Fruit fly (Drosophila melanogaster) whole organism, embryonic: ENCODE measurements around the gene Wee1.

ENCODE experiments used
- Atf-2 ChIP-seq: fragments of 200-800 bp; sonication (Bioruptor generic); optimal IDR thresholded peaks from 2 replicates; lab custom pipeline; 2016; ENCODE audit warnings: missing biosample characterization, missing genetic modification characterization
- CG10431 ChIP-seq: fragments of 200-800 bp; sonication (Bioruptor generic); optimal IDR thresholded peaks from 3 replicates; lab custom pipeline; 2018; ENCODE audit warnings: missing biosample characterization, mild to moderate bottlenecking, missing genetic modification characterization
- CG10543 ChIP-seq: fragments of 200-800 bp; sonication (Bioruptor generic); optimal IDR thresholded peaks from 3 replicates; lab custom pipeline; 2017; ENCODE audit warnings: missing biosample characterization, mild to moderate bottlenecking, missing genetic modification characterization, moderate library complexity
- CG10565 ChIP-seq: fragments of 200-800 bp; sonication (Bioruptor generic); optimal IDR thresholded peaks from 3 replicates; lab custom pipeline; 2016; ENCODE audit warnings: missing biosample characterization, mild to moderate bottlenecking, missing genetic modification characterization
- CG10654 ChIP-seq: fragments of 200-800 bp; sonication (Bioruptor generic); optimal IDR thresholded peaks from 2 replicates; lab custom pipeline; 2016; ENCODE audit warnings: missing biosample characterization, missing genetic modification characterization
- CG12104 ChIP-seq: fragments of 200-800 bp; sonication (Bioruptor generic); optimal IDR thresholded peaks from 3 replicates; lab custom pipeline; 2016; ENCODE audit warnings: missing biosample characterization, missing genetic modification characterization
- CG12942 ChIP-seq: fragments of 200-800 bp; sonication (Bioruptor generic); optimal IDR thresholded peaks from 3 replicates; lab custom pipeline; 2016; ENCODE audit warnings: missing biosample characterization, missing genetic modification characterization
- CG13296 ChIP-seq: fragments of 200-800 bp; sonication (Bioruptor generic); optimal IDR thresholded peaks from 3 replicates; lab custom pipeline; 2018; ENCODE audit warnings: missing biosample characterization, mild to moderate bottlenecking, missing genetic modification characterization
- CG1529 ChIP-seq: fragments of 200-800 bp; sonication (Bioruptor generic); optimal IDR thresholded peaks from 3 replicates; lab custom pipeline; 2018; ENCODE audit warnings: missing biosample characterization, missing genetic modification characterization
- CG16779 ChIP-seq: fragments of 200-800 bp; sonication (Bioruptor generic); IDR thresholded peaks from 2 replicates; pipeline ENCODE4 v1.3.6; 2022; ENCODE audit warnings: missing biosample characterization, missing genetic modification characterization
- CG1792 ChIP-seq: fragments of 200-800 bp; sonication (Bioruptor generic); optimal IDR thresholded peaks from 2 replicates; lab custom pipeline; 2016; ENCODE audit warnings: missing biosample characterization, missing genetic modification characterization
- CG30431 ChIP-seq: fragments of 200-800 bp; sonication (Bioruptor generic); optimal IDR thresholded peaks from 2 replicates; lab custom pipeline; 2017; ENCODE audit warnings: missing biosample characterization, missing genetic modification characterization
- CG32772 ChIP-seq: fragments of 200-800 bp; sonication (Bioruptor generic); IDR thresholded peaks from 2 replicates; pipeline ENCODE4 v1.3.6; 2022; ENCODE audit warnings: missing biosample characterization, missing genetic modification characterization
- CG3726 ChIP-seq: fragments of 200-800 bp; sonication (Bioruptor generic); IDR thresholded peaks from 3 replicates; pipeline ENCODE4, ENCODE4 v1.3.6; 2022; ENCODE audit warnings: missing biosample characterization, missing genetic modification characterization
- CG3995 ChIP-seq: fragments of 200-800 bp; sonication (Bioruptor generic); optimal IDR thresholded peaks from 3 replicates; lab custom pipeline; 2016; ENCODE audit warnings: missing biosample characterization, missing genetic modification characterization
- CG43689 ChIP-seq: fragments of 200-800 bp; sonication (Bioruptor generic); IDR thresholded peaks from 2 replicates; pipeline ENCODE4 v1.3.6; 2022; ENCODE audit warnings: missing biosample characterization, missing genetic modification characterization
- CG4424 ChIP-seq: fragments of 200-800 bp; sonication (Bioruptor generic); optimal IDR thresholded peaks from 3 replicates; lab custom pipeline; 2016; ENCODE audit warnings: missing biosample characterization, missing genetic modification characterization
- CG6765 ChIP-seq: fragments of 200-800 bp; sonication (Bioruptor generic); optimal IDR thresholded peaks from 3 replicates; lab custom pipeline; 2017; ENCODE audit warnings: missing biosample characterization, mild to moderate bottlenecking, missing genetic modification characterization
- CG7963 ChIP-seq: fragments of 200-800 bp; sonication (Bioruptor generic); IDR thresholded peaks from 3 replicates; pipeline ENCODE4 v1.3.6; 2022; ENCODE audit warnings: missing biosample characterization, missing genetic modification characterization; ENCODE audit not compliant: partially characterized antibody
- CG8388 ChIP-seq: fragments of 200-800 bp; sonication (Bioruptor generic); optimal IDR thresholded peaks from 2 replicates; lab custom pipeline; 2019; ENCODE audit warnings: missing biosample characterization, mild to moderate bottlenecking, missing genetic modification characterization, moderate library complexity
- Doc2 ChIP-seq: fragments of 200-800 bp; sonication (Bioruptor generic); IDR thresholded peaks from 2 replicates; pipeline ENCODE4 v1.3.6; 2022; ENCODE audit warnings: missing biosample characterization, missing genetic modification characterization
- ERR ChIP-seq: fragments of 200-800 bp; sonication (Bioruptor generic); optimal IDR thresholded peaks from 2 replicates; lab custom pipeline; 2016; ENCODE audit warnings: missing biosample characterization, missing genetic modification characterization
- Gug ChIP-seq: fragments of 200-800 bp; sonication (Bioruptor generic); IDR thresholded peaks from 4 replicates; pipeline ENCODE4 v1.3.6; 2022; ENCODE audit warnings: missing biosample characterization, missing genetic modification characterization
- Nf-YA ChIP-seq: fragments of 200-800 bp; sonication (Bioruptor generic); IDR thresholded peaks from 2 replicates; pipeline ENCODE4 v1.3.6; 2022; ENCODE audit warnings: missing biosample characterization, missing genetic modification characterization
- Xrp1 ChIP-seq: fragments of 200-800 bp; sonication (Bioruptor generic); IDR thresholded peaks from 2 replicates; pipeline ENCODE4 v1.3.6; 2022; ENCODE audit warnings: missing biosample characterization, missing genetic modification characterization
- ase ChIP-seq: fragments of 200-800 bp; sonication (Bioruptor generic); IDR thresholded peaks from 3 replicates; pipeline ENCODE4 v1.3.6; 2022; ENCODE audit warnings: missing biosample characterization, missing genetic modification characterization
- ato ChIP-seq: fragments of 200-800 bp; sonication (Bioruptor generic); IDR thresholded peaks from 2 replicates; pipeline ENCODE4 v1.3.6; 2022; ENCODE audit warnings: missing biosample characterization, missing genetic modification characterization; ENCODE audit not compliant: partially characterized antibody
- bigmax ChIP-seq: fragments of 200-800 bp; sonication (Bioruptor generic); optimal IDR thresholded peaks from 2 replicates; lab custom pipeline; 2018; ENCODE audit warnings: missing biosample characterization, mild to moderate bottlenecking, missing genetic modification characterization
- ci ChIP-seq: fragments of 200-800 bp; sonication (Bioruptor generic); IDR thresholded peaks from 3 replicates; pipeline ENCODE4 v1.3.6; 2022; ENCODE audit warnings: missing biosample characterization, missing genetic modification characterization
- crc ChIP-seq: fragments of 200-800 bp; sonication (Bioruptor generic); optimal IDR thresholded peaks from 2 replicates; lab custom pipeline; 2016; ENCODE audit warnings: missing biosample characterization, missing genetic modification characterization
- croc ChIP-seq: fragments of 200-800 bp; sonication (Bioruptor generic); conservative IDR thresholded peaks from 3 replicates; pipeline ENCODE4 v1.3.6; 2022; ENCODE audit warnings: missing biosample characterization, missing genetic modification characterization
- cwo ChIP-seq: fragments of 200-800 bp; sonication (Bioruptor generic); optimal IDR thresholded peaks from 3 replicates; lab custom pipeline; 2017; ENCODE audit warnings: missing biosample characterization, missing genetic modification characterization, mild to moderate bottlenecking, moderate library complexity, missing genetic modification reagents
- emc ChIP-seq: fragments of 200-800 bp; sonication (Bioruptor generic); optimal IDR thresholded peaks from 2 replicates; lab custom pipeline; 2016; ENCODE audit warnings: missing biosample characterization, missing genetic modification characterization
- fu2 ChIP-seq: fragments of 200-800 bp; sonication (Bioruptor generic); optimal IDR thresholded peaks from 2 replicates; lab custom pipeline; 2016; ENCODE audit warnings: missing biosample characterization, missing genetic modification characterization
- her ChIP-seq: fragments of 200-800 bp; sonication (Bioruptor generic); optimal IDR thresholded peaks from 2 replicates; lab custom pipeline; 2016; ENCODE audit warnings: missing biosample characterization, missing genetic modification characterization
- hkb ChIP-seq, 2 experiments: fragments of 200-800 bp in 1 of 2; fragments of >200 bp in 1 of 2; sonication (Bioruptor generic) in 1 of 2; IDR thresholded peaks in 1 of 2; optimal IDR thresholded peaks in 1 of 2; 2 replicates each; pipeline versions ENCODE4 v1.3.6 to Lab custom; 2017 to 2022; ENCODE audit warnings: missing biosample characterization in 1 of 2, missing genetic modification characterization in 1 of 2
- ind ChIP-seq: fragments of 200-800 bp; sonication (Bioruptor generic); optimal IDR thresholded peaks from 3 replicates; lab custom pipeline; 2016; ENCODE audit warnings: missing biosample characterization, missing genetic modification characterization
- jing ChIP-seq: fragments of 200-800 bp; sonication (Bioruptor generic); optimal IDR thresholded peaks from 2 replicates; lab custom pipeline; 2018; ENCODE audit warnings: missing biosample characterization, mild to moderate bottlenecking, missing genetic modification characterization
- kay ChIP-seq: fragments of 200-800 bp; sonication (Bioruptor generic); optimal IDR thresholded peaks from 2 replicates; lab custom pipeline; 2016; ENCODE audit warnings: missing biosample characterization, missing genetic modification characterization
- knrl ChIP-seq: fragments of 200-800 bp; sonication (Bioruptor generic); IDR thresholded peaks from 3 replicates; pipeline ENCODE4 v1.3.6; 2022; ENCODE audit warnings: missing biosample characterization, missing genetic modification characterization; ENCODE audit not compliant: partially characterized antibody
- org-1 ChIP-seq: fragments of 200-800 bp; sonication (Bioruptor generic); optimal IDR thresholded peaks from 2 replicates; lab custom pipeline; 2017; ENCODE audit warnings: missing biosample characterization, missing genetic modification characterization
- pfk ChIP-seq: fragments of 200-800 bp; sonication (Bioruptor generic); optimal IDR thresholded peaks from 2 replicates; lab custom pipeline; 2018; ENCODE audit warnings: missing biosample characterization, mild to moderate bottlenecking, missing genetic modification characterization, moderate library complexity
- prd ChIP-seq, 3 experiments: fragments of >200 bp in 2 of 3; fragments of 200-800 bp in 1 of 3; sonication (Bioruptor generic) in 1 of 3; optimal IDR thresholded peaks in 2 of 3; IDR thresholded peaks in 1 of 3; 2 replicates in 2 of 3; 3 replicates in 1 of 3; pipeline versions ENCODE4 v1.3.6 to Lab custom; 2017 to 2022; ENCODE audit warnings: missing biosample characterization in 1 of 3, missing genetic modification characterization in 1 of 3
- pum ChIP-seq: fragments of 200-800 bp; sonication (Bioruptor generic); optimal IDR thresholded peaks from 2 replicates; lab custom pipeline; 2016; ENCODE audit warnings: missing biosample characterization, missing genetic modification characterization
- salm ChIP-seq: fragments of 200-800 bp; sonication (Bioruptor generic); optimal IDR thresholded peaks from 2 replicates; lab custom pipeline; 2018; ENCODE audit warnings: missing biosample characterization, mild to moderate bottlenecking, missing genetic modification characterization
- sim ChIP-seq: fragments of 200-800 bp; sonication (Bioruptor generic); IDR thresholded peaks from 2 replicates; pipeline ENCODE4 v1.3.6; 2022; ENCODE audit warnings: missing biosample characterization, missing genetic modification characterization
- sima ChIP-seq: fragments of 200-800 bp; sonication (Bioruptor generic); optimal IDR thresholded peaks from 2 replicates; lab custom pipeline; 2016; ENCODE audit warnings: missing biosample characterization, missing genetic modification characterization
- sqz ChIP-seq: fragments of 200-800 bp; sonication (Bioruptor generic); optimal IDR thresholded peaks from 3 replicates; lab custom pipeline; 2018; ENCODE audit warnings: missing biosample characterization, mild to moderate bottlenecking, missing genetic modification characterization
- tna ChIP-seq: fragments of 200-800 bp; sonication (Bioruptor generic); IDR thresholded peaks from 2 replicates; pipeline ENCODE4 v1.3.6; 2022; ENCODE audit warnings: missing biosample characterization, missing genetic modification characterization; ENCODE audit not compliant: partially characterized antibody
- unc-4 ChIP-seq: fragments of 200-800 bp; sonication (Bioruptor generic); IDR thresholded peaks from 2 replicates; pipeline ENCODE4 v1.3.6; 2022; ENCODE audit warnings: missing biosample characterization, missing genetic modification characterization; ENCODE audit not compliant: partially characterized antibody

Wee1 gene

dm6 chr2L:6956725-6957124, 42.8 kb upstream of the Wee1 start, which contains the start of the genes CG13775 and CG3430 (continued):
- TF ChIP-seq tna (GFP tag; lab: Robert Waterston, UW) (0 out of 2 replicates have a peak, but pooled peaks have one; percentile 30), CG6765 (GFP tag; lab: Kevin White, UChicago) (peak; percentile 33), ind (no peak), emc (GFP tag; lab: Kevin White, UChicago) (no peak), CG1792 (GFP tag; lab: Kevin White, UChicago) (no peak), sim (GFP tag; lab: Robert Waterston, UW) (no peak), ato (GFP tag; lab: Robert Waterston, UW) (peak; percentile 20; the same call in 1 of the 2 replicates), CG10431 (GFP tag; lab: Kevin White, UChicago) (no peak), Gug (GFP tag; lab: Robert Waterston, UW) (peak; percentile 16; the same call in 1 of the 4 replicates), pfk (GFP tag; lab: Kevin White, UChicago) (no peak), CG10543 (GFP tag; lab: Kevin White, UChicago) (no peak), unc-4 (GFP tag; lab: Robert Waterston, UW) (peak; percentile 72), prd (optimal IDR thresholded peaks at IDR 0.05; lab: Kevin White, UChicago) (no peak), prd (GFP tag; IDR thresholded peaks at IDR 0.05; lab: Robert Waterston, UW) (no peak), cwo (GFP tag; lab: Kevin White, UChicago) (no peak), kay (GFP tag; lab: Kevin White, UChicago) (no peak), CG10565 (GFP tag; lab: Kevin White, UChicago) (no peak), Nf-YA (no peak), pum (GFP tag; lab: Kevin White, UChicago) (peak; percentile 5), Atf-2 (no peak), CG7963 (GFP tag; lab: Robert Waterston, UW) (no peak), CG3995 (GFP tag; lab: Kevin White, UChicago) (no peak), bigmax (GFP tag; lab: Kevin White, UChicago) (peak; percentile 49), CG12104 (no peak), her (GFP tag; lab: Kevin White, UChicago) (peak; percentile 52), sima (no peak), sqz (GFP tag; lab: Kevin White, UChicago) (no peak), CG3726 (GFP tag; lab: Robert Waterston, UW) (no peak), salm (no peak), croc (no peak), CG32772 (0 out of 2 replicates have a peak, but pooled peaks have one; percentile 6), crc (GFP tag; lab: Kevin White, UChicago) (no peak), ase (GFP tag; lab: Robert Waterston, UW) (0 out of 3 replicates have a peak, but pooled peaks have one; percentile 16), CG8388 (GFP tag; lab: Kevin White, UChicago) (no peak), CG30431 (GFP tag; lab: Kevin White, UChicago) (no peak), CG43689 (GFP tag; lab: Robert Waterston, UW) (no peak), fu2 (GFP tag; lab: Kevin White, UChicago) (no peak), CG12942 (GFP tag; lab: Kevin White, UChicago) (no peak), ERR (GFP tag; lab: Kevin White, UChicago) (no peak), org-1 (GFP tag; lab: Kevin White, UChicago) (no peak), CG13296 (GFP tag; lab: Kevin White, UChicago) (no peak), jing (GFP tag; lab: Kevin White, UChicago) (no peak), Xrp1 (no peak), hkb (optimal IDR thresholded peaks at IDR 0.05; lab: Kevin White, UChicago) (no peak), hkb (GFP tag; IDR thresholded peaks at IDR 0.05; lab: Robert Waterston, UW) (0 out of 2 replicates have a peak, but pooled peaks have one; percentile 21), CG4424 (GFP tag; lab: Kevin White, UChicago) (peak; percentile 37), CG16779 (no peak), knrl (GFP tag; lab: Robert Waterston, UW) (peak; percentile 67), Doc2 (GFP tag; lab: Robert Waterston, UW) (no peak), ci (peak; percentile 52; the same call in 2 of the 3 replicates), CG10654 (no peak), CG1529 (GFP tag; lab: Kevin White, UChicago) (no peak)
